Worm (Caenorhabditis elegans) whole organism, mixed stage, embryonic: ENCODE results near the gene F36H5.18.

Experiments
- elt-1 ChIP-seq: sonication (generic microtip); optimal IDR thresholded peaks from 2 replicates; lab custom pipeline; 2017; ENCODE audit warnings: missing genetic modification characterization, mild to moderate bottlenecking, missing compliant biosample characterization, antibody characterized with exemption, moderate library complexity, borderline replicate concordance; ENCODE audit not compliant: insufficient read depth
- elt-3 ChIP-seq: fragments of 150-350 bp; optimal IDR thresholded peaks from 2 replicates; lab custom pipeline; 2014; ENCODE audit warnings: missing biosample characterization, missing genetic modification characterization
- lsy-2 ChIP-seq: fragments of 150-350 bp; optimal IDR thresholded peaks from 2 replicates; lab custom pipeline; 2014; ENCODE audit warnings: missing biosample characterization, missing genetic modification characterization
- nhr-12 ChIP-seq: fragments of 150-350 bp; optimal IDR thresholded peaks from 2 replicates; lab custom pipeline; 2014; ENCODE audit warnings: missing biosample characterization, missing genetic modification characterization
- nhr-237 ChIP-seq: fragments of 150-350 bp; optimal IDR thresholded peaks from 2 replicates; lab custom pipeline; 2014; ENCODE audit warnings: missing biosample characterization, missing genetic modification characterization
- nhr-28 ChIP-seq: fragments of 150-350 bp; optimal IDR thresholded peaks from 2 replicates; lab custom pipeline; 2014; ENCODE audit warnings: missing biosample characterization, missing genetic modification characterization
- snpc-4 ChIP-seq: fragments of 150-350 bp; optimal IDR thresholded peaks from 2 replicates; lab custom pipeline; 2014; ENCODE audit warnings: missing biosample characterization, missing genetic modification characterization

DNA sequence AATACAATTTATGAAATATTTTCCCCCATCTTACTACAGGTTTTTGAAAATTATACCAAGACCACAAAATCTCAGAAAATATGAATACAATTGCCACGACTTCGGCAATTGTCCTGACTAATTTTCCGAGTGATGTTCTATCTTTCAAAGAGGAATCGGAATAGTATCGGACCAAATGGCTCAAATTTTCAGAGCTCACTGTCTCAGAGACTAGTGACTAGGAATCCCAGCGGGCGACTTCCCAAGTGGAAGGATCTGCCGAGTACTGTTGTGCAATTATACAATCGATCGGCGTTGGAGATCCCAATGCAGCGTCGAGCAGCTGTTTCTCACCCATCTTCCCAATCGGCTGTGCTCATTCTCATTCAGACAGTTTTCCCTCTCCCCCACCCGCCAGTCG lies 34.0 kb upstream of the F36H5.18 start, which contains the start of gene F45C12.17:
- TF ChIP-seq nhr-237 (tag; lab: Kevin White, UChicago): no peak
- TF ChIP-seq nhr-28 (tag; lab: Kevin White, UChicago): no peak
- TF ChIP-seq elt-1 (tag; lab: Kevin White, UChicago): no peak
- no peak for TF ChIP-seq nhr-12 (tag; lab: Kevin White, UChicago)
- no peak for TF ChIP-seq elt-3 (tag; lab: Kevin White, UChicago)
- TF ChIP-seq lsy-2: no peak
- no peak for TF ChIP-seq snpc-4 (tag; lab: Kevin White, UChicago)
